Worm (Caenorhabditis elegans) whole organism, L3 larva: Measurements from ENCODE around the gene gln-3.

ENCODE experiments used
- R02D3.7 ChIP-seq: fragments of 150-350 bp; optimal IDR thresholded peaks from 2 replicates; lab custom pipeline; 2014; ENCODE audit warnings: missing biosample characterization, missing genetic modification characterization
- ZK546.5 ChIP-seq: sonication (generic microtip); optimal IDR thresholded peaks from 2 replicates; lab custom pipeline; 2017; ENCODE audit warnings: missing biosample characterization, missing genetic modification characterization
- aly-2 ChIP-seq: fragments of 150-350 bp; optimal IDR thresholded peaks from 2 replicates; lab custom pipeline; 2014; ENCODE audit warnings: missing biosample characterization, missing genetic modification characterization
- ceh-16 ChIP-seq: sonication (generic microtip); optimal IDR thresholded peaks from 2 replicates; lab custom pipeline; 2017; ENCODE audit warnings: missing biosample characterization, missing genetic modification characterization
- ceh-28 ChIP-seq: fragments of 150-350 bp; optimal IDR thresholded peaks from 2 replicates; lab custom pipeline; 2014; ENCODE audit warnings: missing biosample characterization, missing genetic modification reagents, missing genetic modification characterization
- ceh-82 ChIP-seq: fragments of 150-350 bp; optimal IDR thresholded peaks from 2 replicates; lab custom pipeline; 2014; ENCODE audit warnings: missing biosample characterization, missing genetic modification characterization
- ceh-9 ChIP-seq: sonication (generic microtip); optimal IDR thresholded peaks from 2 replicates; lab custom pipeline; 2018; ENCODE audit warnings: missing biosample characterization, missing genetic modification characterization
- egl-27 ChIP-seq: sonication (generic microtip); optimal IDR thresholded peaks from 4 replicates; lab custom pipeline; 2017; ENCODE audit warnings: missing biosample characterization, missing genetic modification reagents, missing genetic modification characterization
- egl-5 ChIP-seq: fragments of 150-350 bp; optimal IDR thresholded peaks from 2 replicates; lab custom pipeline; 2017; ENCODE audit warnings: missing biosample characterization, missing genetic modification reagents, missing genetic modification characterization, inconsistent platforms
- elt-1 ChIP-seq: fragments of 150-350 bp; optimal IDR thresholded peaks from 2 replicates; lab custom pipeline; 2014; ENCODE audit warnings: missing biosample characterization, missing genetic modification characterization
- elt-2 ChIP-seq: sonication (generic microtip); optimal IDR thresholded peaks from 2 replicates; lab custom pipeline; 2016; ENCODE audit warnings: missing genetic modification reagents, mild to moderate bottlenecking, missing genetic modification characterization, missing compliant biosample characterization
- elt-3 ChIP-seq, 3 experiments: fragments of 150-350 bp in 1 of 3; sonication (generic microtip) in 2 of 3; optimal IDR thresholded peaks; 2 replicates in 2 of 3; 4 replicates in 1 of 3; lab custom pipeline; 2014 to 2017; ENCODE audit warnings: missing biosample characterization in 3 of 3, missing genetic modification characterization in 3 of 3
- fkh-10 ChIP-seq: sonication (generic microtip); optimal IDR thresholded peaks from 2 replicates; lab custom pipeline; 2017; ENCODE audit warnings: missing biosample characterization, missing genetic modification reagents, missing genetic modification characterization
- fos-1 ChIP-seq: fragments of 150-350 bp; optimal IDR thresholded peaks from 2 replicates; lab custom pipeline; 2014; ENCODE audit warnings: missing biosample characterization, missing genetic modification characterization
- hmg-11 ChIP-seq: sonication (generic microtip); optimal IDR thresholded peaks from 2 replicates; lab custom pipeline; 2016; ENCODE audit warnings: missing genetic modification characterization, missing compliant biosample characterization
- lin-15B ChIP-seq: fragments of 150-350 bp; optimal IDR thresholded peaks from 2 replicates; lab custom pipeline; 2014; ENCODE audit warnings: missing biosample characterization, missing genetic modification characterization
- lin-39 ChIP-seq: fragments of 150-350 bp; optimal IDR thresholded peaks from 2 replicates; lab custom pipeline; 2018; ENCODE audit warnings: missing biosample characterization, missing genetic modification reagents, missing genetic modification characterization
- lsy-12 ChIP-seq: sonication (generic microtip); optimal IDR thresholded peaks from 2 replicates; lab custom pipeline; 2016; ENCODE audit warnings: mild to moderate bottlenecking, missing genetic modification characterization, missing compliant biosample characterization
- mdl-1 ChIP-seq: fragments of 150-350 bp; optimal IDR thresholded peaks from 2 replicates; lab custom pipeline; 2014; ENCODE audit warnings: missing biosample characterization, missing genetic modification characterization
- nfya-1 ChIP-seq: sonication (generic microtip); optimal IDR thresholded peaks from 2 replicates; lab custom pipeline; 2017; ENCODE audit warnings: missing genetic modification characterization, mild to moderate bottlenecking, missing compliant biosample characterization, antibody characterized with exemption, moderate library complexity; ENCODE audit not compliant: insufficient read depth
- nhr-11 ChIP-seq: fragments of 150-350 bp; optimal IDR thresholded peaks from 2 replicates; lab custom pipeline; 2014; ENCODE audit warnings: missing biosample characterization, missing genetic modification characterization
- nhr-23 ChIP-seq: fragments of 150-350 bp; optimal IDR thresholded peaks from 2 replicates; lab custom pipeline; 2014; ENCODE audit warnings: missing biosample characterization, missing genetic modification reagents, missing genetic modification characterization
- nhr-25 ChIP-seq: sonication (generic microtip); optimal IDR thresholded peaks from 2 replicates; lab custom pipeline; 2017; ENCODE audit warnings: missing biosample characterization, missing genetic modification characterization
- nhr-76 ChIP-seq: fragments of 150-350 bp; sonication (generic microtip); optimal IDR thresholded peaks from 5 replicates; lab custom pipeline; 2014; ENCODE audit warnings: missing biosample characterization, missing genetic modification characterization
- nhr-77 ChIP-seq: fragments of 150-350 bp; optimal IDR thresholded peaks from 2 replicates; lab custom pipeline; 2014; ENCODE audit warnings: missing biosample characterization, missing genetic modification characterization
- pha-4 ChIP-seq: fragments of 150-350 bp; optimal IDR thresholded peaks from 2 replicates; lab custom pipeline; 2014; ENCODE audit warnings: missing biosample characterization, missing genetic modification reagents, missing genetic modification characterization
- sea-2 ChIP-seq: fragments of 150-350 bp; sonication (generic microtip); optimal IDR thresholded peaks from 4 replicates; lab custom pipeline; 2014; ENCODE audit warnings: missing biosample characterization, missing genetic modification reagents, missing genetic modification characterization
- skn-1 ChIP-seq: fragments of 150-350 bp; optimal IDR thresholded peaks from 2 replicates; lab custom pipeline; 2014; ENCODE audit warnings: missing biosample characterization, missing genetic modification characterization
- tbx-2 ChIP-seq: sonication (generic microtip); optimal IDR thresholded peaks from 2 replicates; lab custom pipeline; 2016; ENCODE audit warnings: mild to moderate bottlenecking, missing genetic modification characterization, missing compliant biosample characterization
- unc-39 ChIP-seq: sonication (generic microtip); optimal IDR thresholded peaks from 4 replicates; lab custom pipeline; 2017; ENCODE audit warnings: missing biosample characterization, missing genetic modification characterization
- unc-62 ChIP-seq: fragments of 150-350 bp; sonication (generic microtip); optimal IDR thresholded peaks from 4 replicates; lab custom pipeline; 2014; ENCODE audit warnings: missing biosample characterization, missing genetic modification reagents, missing genetic modification characterization
- zag-1 ChIP-seq: fragments of 150-350 bp; optimal IDR thresholded peaks from 2 replicates; lab custom pipeline; 2014; ENCODE audit warnings: missing biosample characterization, missing genetic modification characterization
- ztf-11 ChIP-seq: fragments of 150-350 bp; optimal IDR thresholded peaks from 2 replicates; lab custom pipeline; 2014; ENCODE audit warnings: missing biosample characterization, missing genetic modification characterization
- ztf-4 ChIP-seq: fragments of 150-350 bp; optimal IDR thresholded peaks from 2 replicates; lab custom pipeline; 2014; ENCODE audit warnings: missing biosample characterization, missing genetic modification characterization

Gene gln-3

ce11 chrIV:16199831-16200230, 29.4 kb upstream of the gln-3 start:
- no peak for TF ChIP-seq zag-1
- TF ChIP-seq unc-39 (tag; lab: Kevin White, UChicago), result no peak
- TF ChIP-seq elt-2, result no peak
- no peak for TF ChIP-seq R02D3.7 (tag; lab: Kevin White, UChicago)
- TF ChIP-seq lin-39 (tag; lab: Kevin White, UChicago), result no peak
- no peak for TF ChIP-seq nhr-76 (tag; lab: Kevin White, UChicago)
- no peak for TF ChIP-seq ztf-11 (tag; lab: Kevin White, UChicago)
- TF ChIP-seq elt-3 (tag; optimal IDR thresholded peaks at IDR 0.05; lab: Kevin White, UChicago), result no peak
- TF ChIP-seq ztf-4 (tag; lab: Kevin White, UChicago), result no peak
- no peak for TF ChIP-seq ceh-16 (tag; lab: Kevin White, UChicago)
- TF ChIP-seq skn-1, result no peak
- no peak for TF ChIP-seq sea-2
- TF ChIP-seq tbx-2 (tag; lab: Kevin White, UChicago), result no peak
- no peak for TF ChIP-seq nhr-77
- no peak for TF ChIP-seq ceh-28
- no peak for TF ChIP-seq nhr-23 (tag; lab: Kevin White, UChicago)
- no peak for TF ChIP-seq nhr-25 (tag; lab: Kevin White, UChicago)
- TF ChIP-seq, all 47 proteins: peak for 0

ce11 chrIV:16196717-16197116, 26.2 kb upstream of the gln-3 start, which contains the start of gene Y7A9A.1:
TSS of gene Y7A9A.1 (plus strand) at chrIV:16197017.
- TF ChIP-seq ceh-9 (tag; lab: Kevin White, UChicago) (no peak), ZK546.5 (tag; lab: Kevin White, UChicago) (no peak), pha-4 (tag; lab: Kevin White, UChicago) (no peak), mdl-1 (tag; lab: Kevin White, UChicago) (no peak), lin-15B (tag; lab: Kevin White, UChicago) (no peak), nhr-25 (tag; lab: Kevin White, UChicago) (no peak), nfya-1 (no peak), ceh-82 (no peak), skn-1 (no peak), zag-1 (no peak), lsy-12 (no peak), ztf-11 (tag; lab: Kevin White, UChicago) (no peak), tbx-2 (tag; lab: Kevin White, UChicago) (no peak), nhr-11 (no peak), unc-62 (no peak), ceh-16 (tag; lab: Kevin White, UChicago) (no peak), lin-39 (tag; lab: Kevin White, UChicago) (no peak)

- TF ChIP-seq fos-1 (no peak), nhr-25 (tag; lab: Kevin White, UChicago) (peak; percentile 1)
These were observed 22.3 kb upstream of the gln-3 start for ce11 chrIV:16192754-16193153.

- TF ChIP-seq nhr-76 (tag; lab: Kevin White, UChicago), result no peak
- TF ChIP-seq fkh-10 (GFP tag; lab: Kevin White, UChicago), result no peak
- TF ChIP-seq egl-27 (tag; lab: Kevin White, UChicago), result no peak
- no peak for TF ChIP-seq egl-5 (tag; lab: Kevin White, UChicago)
- TF ChIP-seq ceh-9 (tag; lab: Kevin White, UChicago), result no peak
- no peak for TF ChIP-seq ceh-82
- no peak for TF ChIP-seq nhr-77
- TF ChIP-seq unc-62, result no peak
- TF ChIP-seq fos-1, result no peak
- TF ChIP-seq ZK546.5 (tag; lab: Kevin White, UChicago), result no peak
- no peak for TF ChIP-seq aly-2 (tag; lab: Kevin White, UChicago)
- no peak for TF ChIP-seq elt-1 (tag; lab: Kevin White, UChicago)
- no peak for TF ChIP-seq ceh-28
These were observed 21.1 kb upstream of the gln-3 start for ce11 chrIV:16191597-16191996.

- TF ChIP-seq ztf-11 (tag; lab: Kevin White, UChicago) (no peak), lin-15B (tag; lab: Kevin White, UChicago) (no peak), aly-2 (tag; lab: Kevin White, UChicago) (no peak)
These were observed 15.5 kb upstream of the gln-3 start for ce11 chrIV:16186008-16186407.

- no peak for TF ChIP-seq tbx-2 (tag; lab: Kevin White, UChicago)
- TF ChIP-seq ceh-82, result no peak
- TF ChIP-seq nfya-1, result no peak
- TF ChIP-seq zag-1, result no peak
- no peak for TF ChIP-seq lin-15B (tag; lab: Kevin White, UChicago)
- TF ChIP-seq egl-27 (tag; lab: Kevin White, UChicago), result no peak
- no peak for TF ChIP-seq nhr-23 (tag; lab: Kevin White, UChicago)
- no peak for TF ChIP-seq unc-39 (tag; lab: Kevin White, UChicago)
- TF ChIP-seq elt-1 (tag; lab: Kevin White, UChicago), result no peak
- no peak for TF ChIP-seq pha-4 (tag; lab: Kevin White, UChicago)
- no peak for TF ChIP-seq lin-39 (tag; lab: Kevin White, UChicago)
- TF ChIP-seq nhr-11, result no peak
- no peak for TF ChIP-seq elt-2
- no peak for TF ChIP-seq aly-2 (tag; lab: Kevin White, UChicago)
- no peak for TF ChIP-seq hmg-11 (tag; lab: Kevin White, UChicago)
- no peak for TF ChIP-seq ztf-11 (tag; lab: Kevin White, UChicago)
- no peak for TF ChIP-seq egl-5 (tag; lab: Kevin White, UChicago)
- TF ChIP-seq elt-3 (tag; optimal IDR thresholded peaks at IDR 0.05; lab: Kevin White, UChicago), result no peak
- no peak for TF ChIP-seq ceh-9 (tag; lab: Kevin White, UChicago)
- TF ChIP-seq, all 47 proteins: peak for 0
These were observed 14.0 kb upstream of the gln-3 start, which contains the start of gene Y105C5B.1413 for ce11 chrIV:16184521-16184920. TSS of gene Y105C5B.1413 (minus strand) at chrIV:16184621.
